Worm (Caenorhabditis elegans): ENCODE measurements around the gene aagr-2.
A peak's percentile ranks its signal among the peaks of the same experiment; 100 is the strongest.

DNA sequence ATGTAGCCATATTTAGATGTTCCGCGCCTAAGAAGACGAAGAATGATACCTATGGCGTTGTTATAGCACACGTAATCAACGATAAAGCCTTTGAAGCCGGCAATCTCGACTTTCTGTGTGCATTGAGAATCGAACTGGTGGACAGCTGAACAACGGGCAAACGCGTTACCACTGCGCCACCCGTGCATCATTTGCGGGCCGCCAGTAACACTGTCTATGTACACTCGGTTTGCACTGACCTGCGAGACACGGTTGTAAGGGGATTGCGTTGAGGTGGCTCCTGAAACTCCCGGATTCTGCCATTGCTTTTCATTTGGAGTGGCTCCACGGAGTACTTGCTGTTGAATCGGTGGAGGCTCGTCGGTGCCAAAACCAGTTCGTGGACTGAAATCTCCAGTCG, 17.3 kb upstream of the aagr-2 start:
- no peak for TF ChIP-seq ztf-11 (tag; optimal IDR thresholded peaks at IDR 0.05)
- peak; percentile 47 for TF ChIP-seq nhr-25 (tag; optimal IDR thresholded peaks at IDR 0.05)
- no peak for TF ChIP-seq zag-1 (tag; optimal IDR thresholded peaks at IDR 0.05)
- no peak for TF ChIP-seq unc-62 (GFP tag; optimal IDR thresholded peaks at IDR 0.05)
- TF ChIP-seq elt-3 (tag; optimal IDR thresholded peaks at IDR 0.05) = no peak
